Worm (Caenorhabditis elegans) whole organism, L4 larva: Measurements from ENCODE around the gene let-767.

Experiments
- F49E8.2 ChIP-seq: sonication (generic microtip); optimal IDR thresholded peaks from 2 replicates; lab custom pipeline; 2016; ENCODE audit warnings: missing compliant biosample characterization, mild to moderate bottlenecking, missing genetic modification characterization, borderline replicate concordance
- ama-1 ChIP-seq: fragments of 150-350 bp; optimal IDR thresholded peaks from 2 replicates; lab custom pipeline; 2014; ENCODE audit warnings: inconsistent platforms, mixed read lengths
- daf-12 ChIP-seq: fragments of 150-350 bp; optimal IDR thresholded peaks from 2 replicates; lab custom pipeline; 2014; ENCODE audit warnings: missing biosample characterization, missing genetic modification reagents, missing genetic modification characterization
- dmd-8 ChIP-seq: fragments of 200-800 bp; sonication (Bioruptor generic); IDR thresholded peaks from 2 replicates; pipeline ENCODE4 v1.3.6; 2022; ENCODE audit warnings: missing genetic modification characterization, missing compliant biosample characterization
- hlh-11 ChIP-seq: fragments of 200-800 bp; sonication (Bioruptor generic); optimal IDR thresholded peaks from 2 replicates; lab custom pipeline; 2018; ENCODE audit warnings: mild to moderate bottlenecking, missing genetic modification characterization, missing compliant biosample characterization
- lin-39 ChIP-seq: fragments of 150-350 bp; optimal IDR thresholded peaks from 2 replicates; lab custom pipeline; 2014; ENCODE audit warnings: missing biosample characterization, missing genetic modification reagents, missing genetic modification characterization
- nhr-10 ChIP-seq: fragments of 150-350 bp; optimal IDR thresholded peaks from 2 replicates; lab custom pipeline; 2014; ENCODE audit warnings: missing biosample characterization, missing genetic modification characterization
- nhr-11 ChIP-seq: fragments of 150-350 bp; optimal IDR thresholded peaks from 2 replicates; lab custom pipeline; 2014; ENCODE audit warnings: missing biosample characterization, missing genetic modification characterization
- nhr-28 ChIP-seq: fragments of 150-350 bp; optimal IDR thresholded peaks from 2 replicates; lab custom pipeline; 2014; ENCODE audit warnings: missing biosample characterization, missing genetic modification characterization
- sdz-12 ChIP-seq: fragments of 200-800 bp; sonication (Bioruptor generic); optimal IDR thresholded peaks from 2 replicates; lab custom pipeline; 2018; ENCODE audit warnings: mild to moderate bottlenecking, missing genetic modification characterization, missing compliant biosample characterization
- spr-1 ChIP-seq: sonication (generic microtip); optimal IDR thresholded peaks from 2 replicates; lab custom pipeline; 2016; ENCODE audit warnings: mild to moderate bottlenecking, missing genetic modification characterization, missing compliant biosample characterization
- unc-130 ChIP-seq: sonication (generic microtip); optimal IDR thresholded peaks from 2 replicates; lab custom pipeline; 2016; ENCODE audit warnings: missing genetic modification reagents, missing genetic modification characterization, missing compliant biosample characterization

ce11 chrIII:6341878-6342453, 2.2 kb upstream of the let-767 start, which contains the start of gene rpn-13:
- TF ChIP-seq dmd-8 (GFP tag; lab: Robert Waterston, UW) (no peak), nhr-28 (tag; lab: Kevin White, UChicago) (peak; percentile 5), spr-1 (tag; lab: Kevin White, UChicago) (no peak), lin-39 (tag; lab: Kevin White, UChicago) (no peak), hlh-11 (tag; lab: Kevin White, UChicago) (peak; percentile 36), nhr-11 (tag; lab: Kevin White, UChicago) (no peak), unc-130 (no peak), F49E8.2 (tag; lab: Kevin White, UChicago) (no peak), ama-1 (no peak), sdz-12 (no peak), nhr-10 (tag; lab: Kevin White, UChicago) (no peak), daf-12 (no peak)
